Worm (Caenorhabditis elegans): ENCODE results near the gene srw-73.

srw-73 gene

ce11 chrV:16603102-16603501 is 14.8 kb upstream of the srw-73 start, which contains the start of gene T03E6.8:
T03E6.8 (minus strand) TSS chrV:16603202.
- TF ChIP-seq ets-7 (tag; optimal IDR thresholded peaks at IDR 0.05) (no peak), tra-4 (tag; optimal IDR thresholded peaks at IDR 0.05) (no peak), F13C5.2 (tag; optimal IDR thresholded peaks at IDR 0.05) (no peak), ceh-13 (GFP tag; optimal IDR thresholded peaks at IDR 0.05) (no peak), tbx-37 (GFP tag; conservative IDR thresholded peaks at IDR 0.05) (no peak), ama-1 (optimal IDR thresholded peaks at IDR 0.05) (no peak), hmbx-1 (tag; optimal IDR thresholded peaks at IDR 0.05) (no peak), B0310.2 (tag; optimal IDR thresholded peaks at IDR 0.05) (no peak), hnd-1 (tag; optimal IDR thresholded peaks at IDR 0.05) (no peak), tbx-11 (GFP tag; IDR thresholded peaks at IDR 0.05) (no peak), scrt-1 (GFP tag; IDR thresholded peaks at IDR 0.05) (no peak), ceh-36 (tag; optimal IDR thresholded peaks at IDR 0.05) (no peak), hmg-4 (GFP tag; optimal IDR thresholded peaks at IDR 0.05) (no peak)

ce11 chrV:16600623-16601022 is 12.3 kb upstream of the srw-73 start, which contains the start of gene T03E6.9:
T03E6.9 (minus strand) TSS chrV:16600723.
- TF ChIP-seq sea-1 (GFP tag; conservative IDR thresholded peaks at IDR 0.05), result no peak
- no peak for TF ChIP-seq ceh-36 (tag; optimal IDR thresholded peaks at IDR 0.05)
- no peak for TF ChIP-seq B0310.2 (tag; optimal IDR thresholded peaks at IDR 0.05)
- TF ChIP-seq ceh-13 (GFP tag; optimal IDR thresholded peaks at IDR 0.05), result no peak
- TF ChIP-seq ama-1 (optimal IDR thresholded peaks at IDR 0.05), result no peak
- no peak for TF ChIP-seq F13C5.2 (tag; optimal IDR thresholded peaks at IDR 0.05)
- TF ChIP-seq flt-1 (GFP tag; IDR thresholded peaks at IDR 0.05), result no peak
- TF ChIP-seq pes-1 (GFP tag; IDR thresholded peaks at IDR 0.05), result no peak
- no peak for TF ChIP-seq tra-4 (tag; optimal IDR thresholded peaks at IDR 0.05)
- no peak for TF ChIP-seq ets-7 (tag; optimal IDR thresholded peaks at IDR 0.05)
- no peak for TF ChIP-seq scrt-1 (GFP tag; IDR thresholded peaks at IDR 0.05)

- TF ChIP-seq B0310.2 (tag; optimal IDR thresholded peaks at IDR 0.05) (no peak), hmbx-1 (tag; optimal IDR thresholded peaks at IDR 0.05) (no peak), ceh-36 (tag; optimal IDR thresholded peaks at IDR 0.05) (no peak), ceh-13 (GFP tag; optimal IDR thresholded peaks at IDR 0.05) (no peak), pes-1 (GFP tag; IDR thresholded peaks at IDR 0.05) (no peak), ets-7 (tag; optimal IDR thresholded peaks at IDR 0.05) (no peak), tbx-37 (GFP tag; conservative IDR thresholded peaks at IDR 0.05) (no peak), aly-1 (tag; optimal IDR thresholded peaks at IDR 0.05) (no peak), hnd-1 (tag; optimal IDR thresholded peaks at IDR 0.05) (no peak), hmg-4 (GFP tag; optimal IDR thresholded peaks at IDR 0.05) (no peak), sea-1 (GFP tag; conservative IDR thresholded peaks at IDR 0.05) (no peak), ama-1 (optimal IDR thresholded peaks at IDR 0.05) (no peak), F13C5.2 (tag; optimal IDR thresholded peaks at IDR 0.05) (no peak), tbx-11 (GFP tag; IDR thresholded peaks at IDR 0.05) (no peak), tra-4 (tag; optimal IDR thresholded peaks at IDR 0.05) (no peak), flt-1 (GFP tag; IDR thresholded peaks at IDR 0.05) (no peak), scrt-1 (GFP tag; IDR thresholded peaks at IDR 0.05) (no peak)
These were observed 11.5 kb upstream of the srw-73 start for ce11 chrV:16599835-16600234.

- TF ChIP-seq ama-1 (optimal IDR thresholded peaks at IDR 0.05), result no peak
- no peak for TF ChIP-seq hnd-1 (tag; optimal IDR thresholded peaks at IDR 0.05)
- no peak for TF ChIP-seq F13C5.2 (tag; optimal IDR thresholded peaks at IDR 0.05)
- no peak for TF ChIP-seq pes-1 (GFP tag; IDR thresholded peaks at IDR 0.05)
- TF ChIP-seq flt-1 (GFP tag; IDR thresholded peaks at IDR 0.05), result no peak
- no peak for TF ChIP-seq hmbx-1 (tag; optimal IDR thresholded peaks at IDR 0.05)
- no peak for TF ChIP-seq tbx-37 (GFP tag; conservative IDR thresholded peaks at IDR 0.05)
- TF ChIP-seq ets-7 (tag; optimal IDR thresholded peaks at IDR 0.05), result no peak
- no peak for TF ChIP-seq aly-1 (tag; optimal IDR thresholded peaks at IDR 0.05)
- TF ChIP-seq ceh-36 (tag; optimal IDR thresholded peaks at IDR 0.05), result no peak
- TF ChIP-seq tra-4 (tag; optimal IDR thresholded peaks at IDR 0.05), result no peak
- no peak for TF ChIP-seq scrt-1 (GFP tag; IDR thresholded peaks at IDR 0.05)
- TF ChIP-seq ceh-13 (GFP tag; optimal IDR thresholded peaks at IDR 0.05), result no peak
These were observed 10.1 kb upstream of the srw-73 start for ce11 chrV:16598437-16598836.

- TF ChIP-seq hmbx-1 (tag; optimal IDR thresholded peaks at IDR 0.05), result no peak
- TF ChIP-seq tra-4 (tag; optimal IDR thresholded peaks at IDR 0.05), result no peak
- no peak for TF ChIP-seq ceh-36 (tag; optimal IDR thresholded peaks at IDR 0.05)
- TF ChIP-seq sea-1 (GFP tag; conservative IDR thresholded peaks at IDR 0.05), result no peak
- no peak for TF ChIP-seq pes-1 (GFP tag; IDR thresholded peaks at IDR 0.05)
- TF ChIP-seq hnd-1 (tag; optimal IDR thresholded peaks at IDR 0.05), result no peak
- no peak for TF ChIP-seq hmg-4 (GFP tag; optimal IDR thresholded peaks at IDR 0.05)
- no peak for TF ChIP-seq B0310.2 (tag; optimal IDR thresholded peaks at IDR 0.05)
- TF ChIP-seq aly-1 (tag; optimal IDR thresholded peaks at IDR 0.05), result no peak
- TF ChIP-seq tbx-37 (GFP tag; conservative IDR thresholded peaks at IDR 0.05), result no peak
- no peak for TF ChIP-seq ets-7 (tag; optimal IDR thresholded peaks at IDR 0.05)
- TF ChIP-seq flt-1 (GFP tag; IDR thresholded peaks at IDR 0.05), result no peak
- no peak for TF ChIP-seq tbx-11 (GFP tag; IDR thresholded peaks at IDR 0.05)
- TF ChIP-seq scrt-1 (GFP tag; IDR thresholded peaks at IDR 0.05), result no peak
These were observed 7.8 kb upstream of the srw-73 start for ce11 chrV:16596102-16596501.

ce11 chrV:16595140-16595791 is 6.9 kb upstream of the srw-73 start, which contains the start of gene cpl-1:
cpl-1 (minus strand) TSS chrV:16595346.
- no peak for TF ChIP-seq hnd-1 (tag; optimal IDR thresholded peaks at IDR 0.05)
- no peak for TF ChIP-seq ceh-13 (GFP tag; optimal IDR thresholded peaks at IDR 0.05)

ce11 chrV:16594514-16594913 is 6.2 kb upstream of the srw-73 start:
- no peak for TF ChIP-seq tra-4 (tag; optimal IDR thresholded peaks at IDR 0.05)
- TF ChIP-seq hnd-1 (tag; optimal IDR thresholded peaks at IDR 0.05), result no peak
- no peak for TF ChIP-seq tbx-11 (GFP tag; IDR thresholded peaks at IDR 0.05)
- no peak for TF ChIP-seq hmbx-1 (tag; optimal IDR thresholded peaks at IDR 0.05)
- no peak for TF ChIP-seq pes-1 (GFP tag; IDR thresholded peaks at IDR 0.05)
- no peak for TF ChIP-seq ceh-13 (GFP tag; optimal IDR thresholded peaks at IDR 0.05)
- no peak for TF ChIP-seq tbx-37 (GFP tag; conservative IDR thresholded peaks at IDR 0.05)
- no peak for TF ChIP-seq ceh-36 (tag; optimal IDR thresholded peaks at IDR 0.05)
- TF ChIP-seq flt-1 (GFP tag; IDR thresholded peaks at IDR 0.05), result no peak
- TF ChIP-seq ama-1 (optimal IDR thresholded peaks at IDR 0.05), result no peak
- TF ChIP-seq scrt-1 (GFP tag; IDR thresholded peaks at IDR 0.05), result no peak
- no peak for TF ChIP-seq sea-1 (GFP tag; conservative IDR thresholded peaks at IDR 0.05)
